Fruit fly (Drosophila melanogaster): ENCODE data around the gene CG12237.

CG12237 gene

dm6 chrX:19662583-19663195, 20.0 kb upstream of the CG12237 start (continued):
- TF ChIP-seq dmrt11E (tag; optimal IDR thresholded peaks at IDR 0.05) (no peak), E2f2 (GFP tag; IDR thresholded peaks at IDR 0.05) (peak; percentile 27; the same call in 1 of the 2 replicates), E2f1 (GFP tag; IDR thresholded peaks at IDR 0.05) (no peak), Ssrp (tag; optimal IDR thresholded peaks at IDR 0.05) (no peak), D19B (GFP tag; optimal IDR thresholded peaks at IDR 0.05) (no peak), Lim3 (GFP tag; IDR thresholded peaks at IDR 0.05) (no peak), ci (GFP tag; IDR thresholded peaks at IDR 0.05) (peak; percentile 58; the same call in 2 of the 3 replicates), CG32767 (GFP tag; IDR thresholded peaks at IDR 0.05) (no peak), CG6654 (GFP tag; optimal IDR thresholded peaks at IDR 0.05) (no peak), tin (GFP tag; optimal IDR thresholded peaks at IDR 0.05) (no peak), CG1233 (GFP tag; optimal IDR thresholded peaks at IDR 0.05) (no peak), CG17186 (GFP tag; optimal IDR thresholded peaks at IDR 0.05) (no peak), lilli (GFP tag; optimal IDR thresholded peaks at IDR 0.05) (no peak), CG30403 (GFP tag; optimal IDR thresholded peaks at IDR 0.05) (no peak), ap (GFP tag; IDR thresholded peaks at IDR 0.05) (no peak), CG9215 (GFP tag; IDR thresholded peaks at IDR 0.05) (no peak), CG14050 (GFP tag; IDR thresholded peaks at IDR 0.05) (no peak), CkIIα-i1 (GFP tag; IDR thresholded peaks at IDR 0.05) (no peak), gsb-n (tag; optimal IDR thresholded peaks at IDR 0.05) (no peak), h (optimal IDR thresholded peaks at IDR 0.05) (no peak), z (GFP tag; IDR thresholded peaks at IDR 0.05) (peak; percentile 51; the same call in 1 of the 3 replicates), CG3281 (GFP tag; optimal IDR thresholded peaks at IDR 0.05) (no peak), CG6854 (GFP tag; optimal IDR thresholded peaks at IDR 0.05) (no peak), CHES-1-like (GFP tag; optimal IDR thresholded peaks at IDR 0.05) (no peak), chm (GFP tag; IDR thresholded peaks at IDR 0.05) (peak; percentile 82; the same call in 1 of the 2 replicates), pita (GFP tag; optimal IDR thresholded peaks at IDR 0.05) (no peak), HLH3B (GFP tag; IDR thresholded peaks at IDR 0.05) (no peak), tap (tag; optimal IDR thresholded peaks at IDR 0.05) (no peak), CG34422 (GFP tag; IDR thresholded peaks at IDR 0.05) (no peak), disco-r (GFP tag; optimal IDR thresholded peaks at IDR 0.05) (no peak), CG17359 (tag; optimal IDR thresholded peaks at IDR 0.05) (no peak), her (GFP tag; optimal IDR thresholded peaks at IDR 0.05) (no peak), pb (GFP tag; optimal IDR thresholded peaks at IDR 0.05) (no peak), CG8290 (GFP tag; optimal IDR thresholded peaks at IDR 0.05) (no peak), CG8290 (tag; optimal IDR thresholded peaks at IDR 0.05) (no peak), CG13624 (GFP tag; optimal IDR thresholded peaks at IDR 0.05) (peak; percentile 18), dpn (GFP tag; optimal IDR thresholded peaks at IDR 0.05) (no peak), Trl (optimal IDR thresholded peaks at IDR 0.05) (peak; percentile 74 to 83), Trl (GFP tag; optimal IDR thresholded peaks at IDR 0.05) (no peak), dan (GFP tag; IDR thresholded peaks at IDR 0.05) (no peak), CG34376 (GFP tag; optimal IDR thresholded peaks at IDR 0.05) (no peak), Usf (GFP tag; optimal IDR thresholded peaks at IDR 0.05) (no peak), stwl (tag; optimal IDR thresholded peaks at IDR 0.05) (no peak), Dbx (GFP tag; IDR thresholded peaks at IDR 0.05) (0 out of 3 replicates have a peak, but pooled peaks have one; percentile 29), Mrtf (GFP tag; IDR thresholded peaks at IDR 0.05) (no peak), CG13287 (GFP tag; IDR thresholded peaks at IDR 0.05; ENCODE audit: partially characterized antibody) (peak; percentile 35; the same call in 1 of the 2 replicates), Hmx (GFP tag; optimal IDR thresholded peaks at IDR 0.05) (no peak), bigmax (GFP tag; optimal IDR thresholded peaks at IDR 0.05) (no peak), CG34224 (GFP tag; IDR thresholded peaks at IDR 0.05; ENCODE audit: partially characterized antibody) (0 out of 3 replicates have a peak, but pooled peaks have one; percentile 31), Kr (GFP tag; optimal IDR thresholded peaks at IDR 0.05) (no peak), CG10654 (GFP tag; optimal IDR thresholded peaks at IDR 0.05) (no peak), Doc2 (GFP tag; IDR thresholded peaks at IDR 0.05) (no peak), CG11398 (GFP tag; optimal IDR thresholded peaks at IDR 0.05) (no peak)

Measured in whole organism, embryonic.